Worm (Caenorhabditis elegans): Measurements from ENCODE around the gene pkc-3.

Gene pkc-3

ce11 chrII:5365645-5366044 lies 14.2 kb upstream of the pkc-3 start, which contains the start of gene F09E5.16:
Gene F09E5.16 (minus strand): TSS chrII:5365745.
- TF ChIP-seq sem-2 (GFP tag; optimal IDR thresholded peaks at IDR 0.05) (no peak), nhr-237 (tag; optimal IDR thresholded peaks at IDR 0.05) (no peak), ces-1 (GFP tag; optimal IDR thresholded peaks at IDR 0.05) (peak; percentile 21), ceh-43 (GFP tag; optimal IDR thresholded peaks at IDR 0.05) (no peak), ceh-83 (GFP tag; optimal IDR thresholded peaks at IDR 0.05) (no peak), lin-13 (tag; optimal IDR thresholded peaks at IDR 0.05) (no peak), unc-39 (tag; optimal IDR thresholded peaks at IDR 0.05) (no peak), elt-3 (tag; optimal IDR thresholded peaks at IDR 0.05) (no peak)

- no peak for TF ChIP-seq mls-2 (tag; optimal IDR thresholded peaks at IDR 0.05)
- no peak for TF ChIP-seq lin-32 (GFP tag; optimal IDR thresholded peaks at IDR 0.05)
- TF ChIP-seq ham-2 (GFP tag; optimal IDR thresholded peaks at IDR 0.05) = no peak
Measured at ce11 chrII:5370641-5371040, 9.2 kb upstream of the pkc-3 start, which contains the start of gene F09E5.12. Gene F09E5.12 (minus strand): TSS chrII:5370741.

- peak; percentile 95 for TF ChIP-seq pha-4 (tag; optimal IDR thresholded peaks at IDR 0.05)
- TF ChIP-seq hlh-1 (tag; optimal IDR thresholded peaks at IDR 0.05) = peak; percentile 37
- no peak for TF ChIP-seq ham-2 (GFP tag; optimal IDR thresholded peaks at IDR 0.05)
- TF ChIP-seq nhr-237 (tag; optimal IDR thresholded peaks at IDR 0.05) = peak; percentile 77
- TF ChIP-seq ceh-43 (GFP tag; optimal IDR thresholded peaks at IDR 0.05) = no peak
- TF ChIP-seq lsy-2 (tag; optimal IDR thresholded peaks at IDR 0.05) = peak; percentile 89
- TF ChIP-seq nhr-12 (tag; optimal IDR thresholded peaks at IDR 0.05) = no peak
- TF ChIP-seq ceh-39 (tag; optimal IDR thresholded peaks at IDR 0.05) = peak; percentile 68
- peak; percentile 36 for TF ChIP-seq cnd-1 (tag; optimal IDR thresholded peaks at IDR 0.05)
- peak; percentile 13 for TF ChIP-seq nhr-2 (tag; optimal IDR thresholded peaks at IDR 0.05)
- TF ChIP-seq elt-3 (tag; optimal IDR thresholded peaks at IDR 0.05) = no peak
- TF ChIP-seq mab-5 (tag; optimal IDR thresholded peaks at IDR 0.05) = no peak
- TF ChIP-seq flh-1 (GFP tag; optimal IDR thresholded peaks at IDR 0.05) = no peak
- peak; percentile 47 for TF ChIP-seq ceh-83 (GFP tag; optimal IDR thresholded peaks at IDR 0.05)
- TF ChIP-seq sptf-1 (tag; optimal IDR thresholded peaks at IDR 0.05) = peak; percentile 71
- peak; percentile 3 for TF ChIP-seq blmp-1 (tag; optimal IDR thresholded peaks at IDR 0.05)
- peak; percentile 26 for TF ChIP-seq unc-62 (GFP tag; optimal IDR thresholded peaks at IDR 0.05)
- TF ChIP-seq drap-1 (GFP tag; optimal IDR thresholded peaks at IDR 0.05) = peak; percentile 53
- TF ChIP-seq bed-3 (GFP tag; optimal IDR thresholded peaks at IDR 0.05) = no peak
- no peak for TF ChIP-seq sem-2 (GFP tag; optimal IDR thresholded peaks at IDR 0.05)
- TF ChIP-seq ztf-11 (tag; optimal IDR thresholded peaks at IDR 0.05) = peak; percentile 53
- TF ChIP-seq tbx-8 (GFP tag; optimal IDR thresholded peaks at IDR 0.05) = no peak
- peak; percentile 90 for TF ChIP-seq mep-1 (tag; optimal IDR thresholded peaks at IDR 0.05)
- no peak for TF ChIP-seq snpc-4 (tag; optimal IDR thresholded peaks at IDR 0.05)
- TF ChIP-seq ces-1 (GFP tag; optimal IDR thresholded peaks at IDR 0.05) = peak; percentile 74
- peak; percentile 9 for TF ChIP-seq M03D4.4 (tag; optimal IDR thresholded peaks at IDR 0.05)
- TF ChIP-seq unc-39 (tag; optimal IDR thresholded peaks at IDR 0.05) = no peak
- no peak for TF ChIP-seq nhr-28 (tag; optimal IDR thresholded peaks at IDR 0.05)
- no peak for TF ChIP-seq zip-8 (tag; optimal IDR thresholded peaks at IDR 0.05)
- TF ChIP-seq mls-2 (tag; optimal IDR thresholded peaks at IDR 0.05) = peak; percentile 17
- TF ChIP-seq nhr-76 (tag; optimal IDR thresholded peaks at IDR 0.05) = no peak
- no peak for TF ChIP-seq unc-120 (tag; optimal IDR thresholded peaks at IDR 0.05; ENCODE audit: poor library complexity, severe bottlenecking)
- no peak for TF ChIP-seq elt-1 (tag; optimal IDR thresholded peaks at IDR 0.05; ENCODE audit: borderline replicate concordance, insufficient read depth)
- peak; percentile 90 for TF ChIP-seq lin-13 (tag; optimal IDR thresholded peaks at IDR 0.05)
- TF ChIP-seq lin-32 (GFP tag; optimal IDR thresholded peaks at IDR 0.05) = no peak
Measured at ce11 chrII:5373275-5374047, 6.4 kb upstream of the pkc-3 start, which contains the start of the genes agt-2 and F09E5.3. Gene agt-2 (minus strand): TSS chrII:5373827. Gene F09E5.3 (plus strand): TSS chrII:5373997.
